Worm (Caenorhabditis elegans) whole organism, L2 larva: ENCODE measurements around the gene lec-7.

ENCODE experiments used
- C34F6.9 ChIP-seq: fragments of 150-350 bp; optimal IDR thresholded peaks from 2 replicates; lab custom pipeline; 2014; ENCODE audit warnings: missing biosample characterization, missing genetic modification characterization
- F13H6.1 ChIP-seq: sonication (generic microtip); optimal IDR thresholded peaks from 2 replicates; lab custom pipeline; 2016; ENCODE audit warnings: missing genetic modification characterization, missing compliant biosample characterization
- Y55F3AM.14 ChIP-seq: fragments of 200-800 bp; sonication (Bioruptor generic); optimal IDR thresholded peaks from 2 replicates; lab custom pipeline; 2018; ENCODE audit warnings: mild to moderate bottlenecking, missing genetic modification characterization, missing compliant biosample characterization
- alr-1 ChIP-seq: fragments of 150-350 bp; optimal IDR thresholded peaks from 2 replicates; lab custom pipeline; 2014; ENCODE audit warnings: missing biosample characterization, missing genetic modification characterization
- aly-2 ChIP-seq: fragments of 150-350 bp; optimal IDR thresholded peaks from 2 replicates; lab custom pipeline; 2014; ENCODE audit warnings: missing biosample characterization, missing genetic modification characterization
- blmp-1 ChIP-seq: sonication (generic microtip); optimal IDR thresholded peaks from 2 replicates; lab custom pipeline; 2017; ENCODE audit warnings: missing genetic modification characterization, mild to moderate bottlenecking, missing compliant biosample characterization, antibody characterized with exemption, moderate library complexity; ENCODE audit not compliant: insufficient read depth
- ceh-16 ChIP-seq: fragments of 150-350 bp; optimal IDR thresholded peaks from 2 replicates; lab custom pipeline; 2014; ENCODE audit warnings: missing biosample characterization, missing genetic modification characterization
- crh-2 ChIP-seq: sonication (generic microtip); optimal IDR thresholded peaks from 2 replicates; lab custom pipeline; 2017; ENCODE audit warnings: missing biosample characterization, missing genetic modification characterization
- dmd-4 ChIP-seq: sonication (generic microtip); optimal IDR thresholded peaks from 2 replicates; lab custom pipeline; 2017; ENCODE audit warnings: missing biosample characterization, missing genetic modification characterization
- egl-27 ChIP-seq: sonication (generic microtip); optimal IDR thresholded peaks from 3 replicates; lab custom pipeline; 2017; ENCODE audit warnings: missing biosample characterization, missing genetic modification reagents, missing genetic modification characterization
- elt-1 ChIP-seq: fragments of 150-350 bp; optimal IDR thresholded peaks from 2 replicates; lab custom pipeline; 2014; ENCODE audit warnings: missing biosample characterization, missing genetic modification characterization
- fos-1 ChIP-seq: fragments of 150-350 bp; optimal IDR thresholded peaks from 2 replicates; lab custom pipeline; 2014; ENCODE audit warnings: missing biosample characterization, missing genetic modification characterization
- lin-39 ChIP-seq: fragments of 150-350 bp; optimal IDR thresholded peaks from 2 replicates; lab custom pipeline; 2014; ENCODE audit warnings: missing biosample characterization, missing genetic modification reagents, missing genetic modification characterization
- lsy-2 ChIP-seq, 2 experiments: fragments of 150-350 bp in 1 of 2; sonication (generic microtip) in 1 of 2; optimal IDR thresholded peaks; 2 replicates each; lab custom pipeline; 2014 to 2017; ENCODE audit warnings: missing biosample characterization in 2 of 2, missing genetic modification characterization in 2 of 2
- mab-5 ChIP-seq: fragments of 150-350 bp; optimal IDR thresholded peaks from 2 replicates; lab custom pipeline; 2014; ENCODE audit warnings: missing biosample characterization, missing genetic modification characterization
- mbf-1 ChIP-seq: sonication (generic microtip); optimal IDR thresholded peaks from 2 replicates; lab custom pipeline; 2017; ENCODE audit warnings: missing biosample characterization, missing genetic modification characterization
- mdl-1 ChIP-seq, 2 experiments: fragments of 150-350 bp in 1 of 2; sonication (generic microtip) in 1 of 2; optimal IDR thresholded peaks; 2 replicates each; lab custom pipeline; 2017; ENCODE audit warnings: missing biosample characterization in 2 of 2, missing genetic modification characterization in 2 of 2
- nhr-11 ChIP-seq: fragments of 150-350 bp; optimal IDR thresholded peaks from 2 replicates; lab custom pipeline; 2014; ENCODE audit warnings: missing biosample characterization, missing genetic modification characterization
- nhr-129 ChIP-seq: fragments of 150-350 bp; optimal IDR thresholded peaks from 2 replicates; lab custom pipeline; 2014; ENCODE audit warnings: missing biosample characterization, missing genetic modification characterization
- nhr-21 ChIP-seq: fragments of 150-350 bp; optimal IDR thresholded peaks from 2 replicates; lab custom pipeline; 2014; ENCODE audit warnings: missing biosample characterization, missing genetic modification characterization
- nhr-25 ChIP-seq: fragments of 150-350 bp; sonication (generic microtip); optimal IDR thresholded peaks from 3 replicates; lab custom pipeline; 2014; ENCODE audit warnings: missing biosample characterization, missing genetic modification characterization
- nhr-77 ChIP-seq: fragments of 150-350 bp; optimal IDR thresholded peaks from 2 replicates; lab custom pipeline; 2014; ENCODE audit warnings: missing biosample characterization, missing genetic modification characterization
- peb-1 ChIP-seq: fragments of 150-350 bp; optimal IDR thresholded peaks from 2 replicates; lab custom pipeline; 2014; ENCODE audit warnings: missing biosample characterization, missing genetic modification characterization
- sem-4 ChIP-seq: fragments of 150-350 bp; optimal IDR thresholded peaks from 2 replicates; lab custom pipeline; 2014; ENCODE audit warnings: missing biosample characterization, missing genetic modification reagents, missing genetic modification characterization
- skn-1 ChIP-seq: sonication (generic microtip); optimal IDR thresholded peaks from 2 replicates; lab custom pipeline; 2017; ENCODE audit warnings: missing biosample characterization, missing genetic modification characterization
- sma-3 ChIP-seq: sonication (generic microtip); optimal IDR thresholded peaks from 2 replicates; lab custom pipeline; 2016; ENCODE audit warnings: missing genetic modification reagents, missing genetic modification characterization, missing compliant biosample characterization
- sma-9 ChIP-seq, 2 experiments: fragments of 150-350 bp in 1 of 2; sonication (generic microtip) in 1 of 2; optimal IDR thresholded peaks; 2 replicates each; lab custom pipeline; 2014 to 2016; ENCODE audit warnings: missing genetic modification characterization in 2 of 2, mild to moderate bottlenecking in 1 of 2, missing biosample characterization in 1 of 2, missing compliant biosample characterization in 1 of 2, missing genetic modification reagents in 1 of 2, moderate library complexity in 1 of 2
- unc-55 ChIP-seq: fragments of 150-350 bp; sonication (generic microtip); optimal IDR thresholded peaks from 3 replicates; lab custom pipeline; 2014; ENCODE audit warnings: missing biosample characterization, missing genetic modification reagents, missing genetic modification characterization
- zag-1 ChIP-seq: fragments of 150-350 bp; optimal IDR thresholded peaks from 2 replicates; lab custom pipeline; 2014; ENCODE audit warnings: missing biosample characterization, missing genetic modification characterization
- ztf-1 ChIP-seq: fragments of 200-800 bp; sonication (Bioruptor generic); conservative IDR thresholded peaks from 2 replicates; pipeline ENCODE4 v1.3.6; 2022; ENCODE audit warnings: missing genetic modification characterization, missing compliant biosample characterization
- ztf-11 ChIP-seq: sonication (generic microtip); optimal IDR thresholded peaks from 2 replicates; lab custom pipeline; 2017; ENCODE audit warnings: missing biosample characterization, missing genetic modification characterization
- ztf-4 ChIP-seq: fragments of 150-350 bp; optimal IDR thresholded peaks from 2 replicates; lab custom pipeline; 2014; ENCODE audit warnings: missing biosample characterization, missing genetic modification characterization

The lec-7 gene

DNA sequence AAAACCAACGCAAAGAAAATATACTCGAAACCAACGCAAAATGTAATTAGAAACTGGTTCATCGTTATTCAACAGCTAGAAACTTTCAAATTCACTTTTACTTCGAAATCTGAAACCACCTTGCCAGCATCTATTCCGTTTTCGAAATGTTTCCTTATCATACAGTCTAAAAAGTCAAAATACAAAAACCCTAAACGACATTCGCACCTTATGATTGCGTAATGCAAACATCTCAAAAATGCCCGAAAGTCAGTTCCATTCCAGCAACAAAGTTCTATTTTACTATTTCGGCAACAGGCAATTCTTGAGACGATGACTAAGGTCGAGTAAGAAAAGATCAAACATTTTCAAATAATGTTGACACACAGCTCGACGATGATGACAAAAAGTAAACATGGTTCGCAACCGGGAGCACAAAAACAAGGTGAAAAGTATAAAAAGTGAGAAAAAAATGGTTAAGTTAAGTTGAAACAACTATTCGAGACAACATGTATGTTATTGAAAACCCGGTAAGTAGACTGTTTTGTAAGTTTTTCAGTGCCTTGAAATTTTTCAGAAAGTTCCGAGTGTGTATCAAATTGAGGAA, at the start of gene lec-7:
Gene lec-7, plus strand, starts transcription at position 297 of the 586 bp plus-strand sequence.
- TF ChIP-seq nhr-129 (peak; percentile 20), nhr-77 (tag; lab: Kevin White, UChicago) (no peak), ztf-1 (GFP tag; lab: Robert Waterston, UW) (no peak), mab-5 (no peak), fos-1 (tag; lab: Kevin White, UChicago) (peak; percentile 66), lsy-2 (tag; optimal IDR thresholded peaks at IDR 0.05; lab: Kevin White, UChicago) (no peak)
- TF ChIP-seq, all 48 proteins: peak for 2

DNA sequence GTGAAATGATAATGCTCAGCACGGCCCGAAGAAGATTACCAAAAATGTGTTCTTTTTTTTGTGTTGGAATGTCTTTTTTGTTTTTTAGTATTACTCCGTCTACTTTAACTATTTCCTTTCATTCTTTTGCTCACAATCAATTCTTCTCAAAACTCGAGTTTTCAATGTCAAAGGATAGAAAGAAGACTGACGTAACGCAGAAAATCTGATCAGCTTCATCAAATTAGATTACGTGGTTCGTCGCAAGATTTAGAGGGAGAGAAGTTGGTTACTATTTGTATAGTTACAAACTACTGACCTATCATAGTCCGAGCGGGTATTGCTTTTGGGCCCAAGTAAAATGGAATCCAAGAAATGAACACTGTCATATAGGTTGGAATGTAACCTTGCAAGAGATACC, 48.2 kb upstream of the lec-7 start:
- TF ChIP-seq F13H6.1 (tag; lab: Kevin White, UChicago) (no peak), sma-9 (GFP tag; optimal IDR thresholded peaks at IDR 0.05; lab: Kevin White, UChicago) (peak; percentile 60), sma-9 (tag; optimal IDR thresholded peaks at IDR 0.05; lab: Kevin White, UChicago) (no peak)

DNA sequence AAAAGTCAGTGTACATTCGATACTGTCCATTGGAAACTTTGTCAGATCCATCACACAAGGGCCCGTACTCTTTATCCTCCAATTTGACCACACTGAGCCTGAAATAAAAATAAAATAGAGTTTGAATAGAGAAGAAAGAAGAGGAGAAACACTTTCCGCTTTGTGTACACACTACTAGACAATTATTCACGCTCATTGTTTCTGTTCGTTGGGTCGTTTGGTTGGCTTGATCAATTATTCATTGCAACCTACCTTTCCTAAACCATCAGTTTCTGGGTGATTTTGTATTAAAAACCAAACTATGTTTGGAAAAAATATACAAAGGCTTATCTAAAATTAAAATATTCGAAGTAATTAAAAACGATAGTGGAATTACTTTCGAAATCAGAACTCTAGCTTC, 47.1 kb upstream of the lec-7 start:
- TF ChIP-seq ceh-16 (tag; lab: Kevin White, UChicago) (no peak), peb-1 (no peak), ztf-4 (tag; lab: Kevin White, UChicago) (no peak), unc-55 (GFP tag; lab: Kevin White, UChicago) (no peak), aly-2 (tag; lab: Kevin White, UChicago) (no peak)

DNA sequence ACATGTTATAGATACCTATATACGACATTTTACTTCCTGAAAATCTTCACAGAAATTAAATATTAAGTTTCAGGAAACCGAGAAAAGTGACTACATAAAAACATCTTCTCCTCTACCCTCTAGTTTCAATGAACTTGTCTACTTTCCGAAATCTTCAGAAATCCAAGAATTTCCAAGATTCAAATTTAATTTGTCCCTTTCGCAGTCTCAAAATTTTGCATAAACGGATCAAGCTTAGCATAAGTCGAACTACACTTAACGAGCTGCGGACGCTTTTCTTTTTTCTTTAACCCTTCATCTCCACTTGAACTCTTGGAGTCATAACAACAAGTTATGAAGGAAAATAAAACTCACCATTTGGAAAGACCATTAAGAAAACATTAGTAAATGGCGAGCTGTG, 46.4 kb upstream of the lec-7 start:
- TF ChIP-seq lsy-2 (tag; optimal IDR thresholded peaks at IDR 0.05; lab: Kevin White, UChicago) (no peak), sma-9 (GFP tag; optimal IDR thresholded peaks at IDR 0.05; lab: Kevin White, UChicago) (peak; percentile 8), sma-9 (tag; optimal IDR thresholded peaks at IDR 0.05; lab: Kevin White, UChicago) (no peak)
- TF ChIP-seq, all 48 proteins: peak for 1

DNA sequence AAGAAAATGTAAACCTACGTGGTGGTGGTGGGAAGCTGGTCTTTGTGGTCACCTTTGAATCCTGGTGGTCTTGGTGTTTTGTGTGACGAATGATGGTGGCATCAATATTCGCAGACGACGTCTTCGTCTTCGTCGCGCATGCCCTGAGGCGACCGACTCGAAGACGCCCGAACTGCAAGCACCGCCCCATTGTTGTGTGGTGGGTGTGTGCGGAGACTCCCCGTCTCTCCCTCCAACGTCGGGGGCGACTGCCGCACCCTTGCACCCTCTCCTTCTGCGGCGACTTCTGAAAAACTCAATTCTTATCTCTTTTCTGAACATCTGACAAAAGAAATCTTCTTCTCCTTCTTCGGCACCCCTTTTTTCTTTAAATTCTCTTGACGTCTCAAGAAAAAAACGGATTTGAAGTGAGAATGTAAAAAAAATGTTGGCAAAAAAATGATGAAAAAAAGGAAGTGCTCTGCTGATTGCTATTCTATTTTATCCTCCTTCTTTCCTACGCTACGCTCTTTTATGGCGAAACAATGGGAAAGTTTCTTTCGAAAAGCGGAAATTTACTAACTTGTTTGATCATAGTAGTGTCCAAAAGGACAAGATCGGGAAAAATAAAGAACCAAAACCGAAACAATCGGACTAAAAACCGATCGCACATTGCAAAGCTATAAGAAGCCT, 44.3 kb upstream of the lec-7 start, which contains the start of gene lgc-47:
Gene lgc-47, minus strand, starts transcription at position 286 of the 672 bp plus-strand sequence.
- TF ChIP-seq mab-5 (no peak), dmd-4 (tag; lab: Kevin White, UChicago) (no peak), fos-1 (tag; lab: Kevin White, UChicago) (no peak), blmp-1 (tag; lab: Kevin White, UChicago) (no peak), nhr-11 (tag; lab: Kevin White, UChicago) (no peak), lin-39 (tag; lab: Kevin White, UChicago) (no peak), aly-2 (tag; lab: Kevin White, UChicago) (no peak), ztf-11 (no peak), nhr-77 (tag; lab: Kevin White, UChicago) (no peak), ztf-1 (GFP tag; lab: Robert Waterston, UW) (no peak), skn-1 (no peak), Y55F3AM.14 (GFP tag; lab: Kevin White, UChicago) (no peak), nhr-21 (tag; lab: Kevin White, UChicago) (no peak), alr-1 (tag; lab: Kevin White, UChicago) (no peak), mdl-1 (tag; optimal IDR thresholded peaks at IDR 0.05; lab: Kevin White, UChicago) (no peak), lsy-2 (tag; optimal IDR thresholded peaks at IDR 0.05; lab: Kevin White, UChicago) (no peak), sem-4 (no peak), nhr-25 (tag; lab: Kevin White, UChicago) (no peak)

DNA sequence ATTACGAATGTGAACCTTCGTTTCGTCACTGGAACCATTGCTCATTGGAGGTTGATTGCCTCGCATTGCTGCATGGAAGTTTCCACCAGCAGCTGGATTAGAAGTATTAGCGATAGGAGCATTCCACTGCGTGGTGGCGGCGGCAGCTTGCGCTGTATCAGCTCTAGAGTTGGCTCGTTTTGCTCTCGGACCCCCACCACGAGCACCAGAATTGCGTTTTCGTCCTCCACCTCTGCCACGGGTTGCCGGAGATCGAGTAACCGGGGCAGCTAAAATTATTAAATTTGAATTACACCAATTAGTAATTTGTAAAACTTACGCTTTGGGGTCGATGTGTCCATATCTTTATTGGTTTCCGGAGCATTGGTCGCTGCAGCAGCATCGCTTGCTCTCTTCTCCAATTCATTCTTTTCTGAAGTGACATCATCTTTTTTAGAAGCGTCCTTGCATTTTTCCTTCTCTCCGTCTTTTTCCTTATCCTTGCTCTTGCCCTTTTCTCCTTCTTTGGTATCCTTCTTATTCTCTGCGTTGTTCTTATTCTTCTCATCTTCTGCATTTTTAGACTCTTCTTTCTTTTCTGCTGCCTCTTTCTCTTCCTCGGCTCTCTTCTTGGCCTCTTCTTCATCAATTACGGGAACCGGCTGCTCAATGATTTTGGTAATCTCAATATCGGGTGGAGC, 37.6 kb upstream of the lec-7 start:
- no peak for TF ChIP-seq elt-1 (tag; lab: Kevin White, UChicago)
- no peak for TF ChIP-seq mbf-1 (tag; lab: Kevin White, UChicago)
- no peak for TF ChIP-seq egl-27 (tag; lab: Kevin White, UChicago)
- TF ChIP-seq sma-9 (GFP tag; optimal IDR thresholded peaks at IDR 0.05; lab: Kevin White, UChicago): peak; percentile 48
- no peak for TF ChIP-seq sma-9 (tag; optimal IDR thresholded peaks at IDR 0.05; lab: Kevin White, UChicago)
- peak; percentile 24 for TF ChIP-seq unc-55 (GFP tag; lab: Kevin White, UChicago)
- no peak for TF ChIP-seq nhr-11 (tag; lab: Kevin White, UChicago)
- TF ChIP-seq crh-2 (tag; lab: Kevin White, UChicago): peak; percentile 23
- peak; percentile 58 for TF ChIP-seq zag-1 (tag; lab: Kevin White, UChicago)
- no peak for TF ChIP-seq alr-1 (tag; lab: Kevin White, UChicago)
- no peak for TF ChIP-seq nhr-25 (tag; lab: Kevin White, UChicago)
- peak; percentile 55 for TF ChIP-seq C34F6.9 (tag; lab: Kevin White, UChicago)
- peak; percentile 37 for TF ChIP-seq nhr-129
- no peak for TF ChIP-seq nhr-77 (tag; lab: Kevin White, UChicago)
- TF ChIP-seq ztf-4 (tag; lab: Kevin White, UChicago): no peak
- no peak for TF ChIP-seq ceh-16 (tag; lab: Kevin White, UChicago)
- no peak for TF ChIP-seq sma-3 (GFP tag; lab: Kevin White, UChicago)
- TF ChIP-seq aly-2 (tag; lab: Kevin White, UChicago): no peak
- no peak for TF ChIP-seq lin-39 (tag; lab: Kevin White, UChicago)
